Fruit fly (Drosophila melanogaster) whole organism, embryonic: Measurements from ENCODE around the gene CG13609.

ENCODE experiments used
- Atf6 ChIP-seq: fragments of 200-800 bp; sonication (Bioruptor generic); IDR thresholded peaks from 2 replicates; pipeline ENCODE4 v1.3.6; 2022; ENCODE audit warnings: missing biosample characterization, missing genetic modification characterization
- Bgb ChIP-seq: fragments of 200-800 bp; sonication (Bioruptor generic); IDR thresholded peaks from 2 replicates; pipeline ENCODE4 v1.3.6; 2022; ENCODE audit warnings: missing biosample characterization, missing genetic modification characterization; ENCODE audit not compliant: partially characterized antibody
- CG10267 ChIP-seq: fragments of 200-800 bp; sonication (Bioruptor generic); optimal IDR thresholded peaks from 2 replicates; lab custom pipeline; 2018; ENCODE audit warnings: missing biosample characterization, mild to moderate bottlenecking, missing genetic modification characterization, moderate library complexity
- CG12942 ChIP-seq: fragments of 200-800 bp; sonication (Bioruptor generic); optimal IDR thresholded peaks from 3 replicates; lab custom pipeline; 2016; ENCODE audit warnings: missing biosample characterization, missing genetic modification characterization
- CG13624 ChIP-seq: fragments of 200-800 bp; sonication (Bioruptor generic); optimal IDR thresholded peaks from 2 replicates; lab custom pipeline; 2016; ENCODE audit warnings: missing biosample characterization, missing genetic modification characterization
- CG14441 ChIP-seq: fragments of 200-800 bp; sonication (Bioruptor generic); IDR thresholded peaks from 2 replicates; pipeline ENCODE4 v1.3.6; 2022; ENCODE audit warnings: missing biosample characterization, missing genetic modification characterization
- CG18599 ChIP-seq: fragments of 200-800 bp; sonication (Bioruptor generic); optimal IDR thresholded peaks from 3 replicates; lab custom pipeline; 2017; ENCODE audit warnings: missing biosample characterization, missing genetic modification characterization, mild to moderate bottlenecking, moderate library complexity, missing genetic modification reagents
- CG18619 ChIP-seq: fragments of 200-800 bp; sonication (Bioruptor generic); optimal IDR thresholded peaks from 3 replicates; lab custom pipeline; 2017; ENCODE audit warnings: missing biosample characterization, mild to moderate bottlenecking, missing genetic modification characterization
- CG31365 ChIP-seq: fragments of 200-800 bp; sonication (Bioruptor generic); optimal IDR thresholded peaks from 2 replicates; lab custom pipeline; 2018; ENCODE audit warnings: missing biosample characterization, mild to moderate bottlenecking, missing genetic modification characterization
- CG33213 ChIP-seq: fragments of 200-800 bp; sonication (Bioruptor generic); optimal IDR thresholded peaks from 3 replicates; lab custom pipeline; 2016; ENCODE audit warnings: missing biosample characterization, missing genetic modification characterization
- CG3838 ChIP-seq: fragments of 200-800 bp; sonication (Bioruptor generic); optimal IDR thresholded peaks from 3 replicates; lab custom pipeline; 2016; ENCODE audit warnings: missing biosample characterization, missing genetic modification characterization
- CG4404 ChIP-seq: fragments of 200-800 bp; sonication (Bioruptor generic); IDR thresholded peaks from 2 replicates; pipeline ENCODE4 v1.3.6; 2022; ENCODE audit warnings: missing biosample characterization, missing genetic modification characterization
- CG6765 ChIP-seq: fragments of 200-800 bp; sonication (Bioruptor generic); optimal IDR thresholded peaks from 3 replicates; lab custom pipeline; 2017; ENCODE audit warnings: missing biosample characterization, mild to moderate bottlenecking, missing genetic modification characterization
- CG6813 ChIP-seq: fragments of 200-800 bp; sonication (Bioruptor generic); optimal IDR thresholded peaks from 2 replicates; lab custom pipeline; 2017; ENCODE audit warnings: missing biosample characterization, missing genetic modification characterization, mild to moderate bottlenecking, moderate library complexity, missing genetic modification reagents
- CG8290 ChIP-seq, 3 experiments: fragments of 200-800 bp; sonication (Bioruptor generic); optimal IDR thresholded peaks; 2 replicates each; lab custom pipeline; 2016 to 2019; ENCODE audit warnings: missing biosample characterization in 3 of 3, missing genetic modification characterization in 3 of 3, mild to moderate bottlenecking in 2 of 3, moderate library complexity in 1 of 3
- CG9437 ChIP-seq: fragments of 200-800 bp; sonication (Bioruptor generic); optimal IDR thresholded peaks from 2 replicates; lab custom pipeline; 2018; ENCODE audit warnings: missing biosample characterization, mild to moderate bottlenecking, missing genetic modification characterization
- CG9727 ChIP-seq: fragments of 200-800 bp; sonication (Bioruptor generic); optimal IDR thresholded peaks from 3 replicates; lab custom pipeline; 2017; ENCODE audit warnings: missing biosample characterization, mild to moderate bottlenecking, missing genetic modification characterization
- CoRest ChIP-seq: fragments of 200-800 bp; sonication (Bioruptor generic); optimal IDR thresholded peaks from 3 replicates; lab custom pipeline; 2018; ENCODE audit warnings: missing biosample characterization, mild to moderate bottlenecking, missing genetic modification characterization, moderate library complexity
- Dip3 ChIP-seq: fragments of 200-800 bp; sonication (Bioruptor generic); optimal IDR thresholded peaks from 3 replicates; lab custom pipeline; 2016; ENCODE audit warnings: missing biosample characterization, missing genetic modification characterization
- Dll ChIP-seq: fragments of 200-800 bp; sonication (Bioruptor generic); IDR thresholded peaks from 4 replicates; pipeline ENCODE4 v1.3.6; 2022; ENCODE audit warnings: missing biosample characterization, missing genetic modification characterization; ENCODE audit not compliant: partially characterized antibody
- Doc3 ChIP-seq: fragments of 200-800 bp; sonication (Bioruptor generic); IDR thresholded peaks from 3 replicates; pipeline ENCODE4 v1.3.6; 2022; ENCODE audit warnings: missing biosample characterization, missing genetic modification characterization; ENCODE audit not compliant: partially characterized antibody
- E2f1 ChIP-seq: fragments of 200-800 bp; sonication (Bioruptor generic); IDR thresholded peaks from 2 replicates; pipeline ENCODE4 v1.3.6; 2022; ENCODE audit warnings: missing biosample characterization, missing genetic modification characterization
- Ets97D ChIP-seq: fragments of 200-800 bp; sonication (Bioruptor generic); optimal IDR thresholded peaks from 3 replicates; lab custom pipeline; 2016; ENCODE audit warnings: missing biosample characterization, missing genetic modification characterization
- Fer3 ChIP-seq: fragments of 200-800 bp; sonication (Bioruptor generic); optimal IDR thresholded peaks from 2 replicates; lab custom pipeline; 2018; ENCODE audit warnings: missing biosample characterization, mild to moderate bottlenecking, missing genetic modification characterization, moderate library complexity
- Med ChIP-seq: fragments of 200-800 bp; sonication (Bioruptor generic); peaks from one replicate; lab custom pipeline; 2016; ENCODE audit warnings: missing biosample characterization, missing genetic modification characterization, mild to moderate bottlenecking, inconsistent platforms, moderate library complexity
- NC2β ChIP-seq: fragments of 200-800 bp; sonication (Bioruptor generic); optimal IDR thresholded peaks from 2 replicates; lab custom pipeline; 2016; ENCODE audit warnings: missing biosample characterization, missing genetic modification characterization
- Oaz ChIP-seq: fragments of 200-800 bp; sonication (Bioruptor generic); IDR thresholded peaks from 2 replicates; pipeline ENCODE4 v1.3.6; 2022; ENCODE audit warnings: missing biosample characterization, missing genetic modification characterization
- Taf1 ChIP-seq: fragments of 200-800 bp; sonication (Bioruptor generic); IDR thresholded peaks from 2 replicates; pipeline ENCODE4 v1.3.6; 2022; ENCODE audit warnings: missing biosample characterization, missing genetic modification characterization
- Trl ChIP-seq, 3 experiments: fragments of >200 bp in 2 of 3; fragments of 200-800 bp in 1 of 3; sonication (Bioruptor generic) in 1 of 3; optimal IDR thresholded peaks; 2 replicates in 1 of 3; 3 replicates in 2 of 3; lab custom pipeline; 2016 to 2017; ENCODE audit warnings: missing biosample characterization in 1 of 3, missing genetic modification characterization in 1 of 3
- ap ChIP-seq: fragments of 200-800 bp; sonication (Bioruptor generic); IDR thresholded peaks from 2 replicates; pipeline ENCODE4 v1.3.6; 2022; ENCODE audit warnings: missing biosample characterization, missing genetic modification characterization
- ash1 ChIP-seq: fragments of 200-800 bp; sonication (Bioruptor generic); optimal IDR thresholded peaks from 2 replicates; lab custom pipeline; 2018; ENCODE audit warnings: missing biosample characterization, mild to moderate bottlenecking, missing genetic modification characterization
- chinmo ChIP-seq: fragments of 200-800 bp; sonication (Bioruptor generic); IDR thresholded peaks from 4 replicates; pipeline ENCODE4 v1.3.6; 2022; ENCODE audit warnings: missing biosample characterization, missing genetic modification characterization; ENCODE audit not compliant: partially characterized antibody
- ci ChIP-seq: fragments of 200-800 bp; sonication (Bioruptor generic); IDR thresholded peaks from 3 replicates; pipeline ENCODE4 v1.3.6; 2022; ENCODE audit warnings: missing biosample characterization, missing genetic modification characterization
- crol ChIP-seq: fragments of 200-800 bp; sonication (Bioruptor generic); IDR thresholded peaks from 2 replicates; pipeline ENCODE4 v1.3.6; 2022; ENCODE audit warnings: missing biosample characterization, missing genetic modification characterization
- dan ChIP-seq: fragments of 200-800 bp; sonication (Bioruptor generic); IDR thresholded peaks from 2 replicates; pipeline ENCODE4 v1.3.6; 2022; ENCODE audit warnings: missing biosample characterization, missing genetic modification characterization
- fd3F ChIP-seq: fragments of 200-800 bp; sonication (Bioruptor generic); optimal IDR thresholded peaks from 2 replicates; lab custom pipeline; 2018; ENCODE audit warnings: missing biosample characterization, mild to moderate bottlenecking, missing genetic modification characterization, moderate library complexity
- gem ChIP-seq: fragments of 200-800 bp; sonication (Bioruptor generic); optimal IDR thresholded peaks from 2 replicates; lab custom pipeline; 2019; ENCODE audit warnings: missing biosample characterization, mild to moderate bottlenecking, missing genetic modification characterization, moderate library complexity
- gsb-n ChIP-seq: fragments of 200-800 bp; sonication (Bioruptor generic); optimal IDR thresholded peaks from 3 replicates; lab custom pipeline; 2018; ENCODE audit warnings: missing biosample characterization, mild to moderate bottlenecking, missing genetic modification characterization
- hb ChIP-seq: fragments of 200-800 bp; sonication (Bioruptor generic); IDR thresholded peaks from 3 replicates; pipeline ENCODE4 v1.3.6; 2022; ENCODE audit warnings: missing biosample characterization, missing genetic modification characterization; ENCODE audit not compliant: partially characterized antibody
- jumu ChIP-seq: fragments of 200-800 bp; sonication (Bioruptor generic); optimal IDR thresholded peaks from 3 replicates; lab custom pipeline; 2016; ENCODE audit warnings: missing biosample characterization, missing genetic modification characterization
- prd ChIP-seq, 3 experiments: fragments of >200 bp in 2 of 3; fragments of 200-800 bp in 1 of 3; sonication (Bioruptor generic) in 1 of 3; optimal IDR thresholded peaks in 2 of 3; IDR thresholded peaks in 1 of 3; 2 replicates in 2 of 3; 3 replicates in 1 of 3; pipeline versions ENCODE4 v1.3.6 to Lab custom; 2017 to 2022; ENCODE audit warnings: missing biosample characterization in 1 of 3, missing genetic modification characterization in 1 of 3
- row ChIP-seq: fragments of 200-800 bp; sonication (Bioruptor generic); IDR thresholded peaks from 3 replicates; pipeline ENCODE4 v1.3.6; 2022; ENCODE audit warnings: missing biosample characterization, missing genetic modification characterization
- salm ChIP-seq: fragments of 200-800 bp; sonication (Bioruptor generic); optimal IDR thresholded peaks from 2 replicates; lab custom pipeline; 2018; ENCODE audit warnings: missing biosample characterization, mild to moderate bottlenecking, missing genetic modification characterization
- so ChIP-seq: fragments of 200-800 bp; sonication (Bioruptor generic); IDR thresholded peaks from 3 replicates; pipeline ENCODE4 v1.3.6; 2022; ENCODE audit warnings: missing biosample characterization, missing genetic modification characterization
- vfl ChIP-seq: fragments of 200-800 bp; sonication (Bioruptor generic); optimal IDR thresholded peaks from 2 replicates; lab custom pipeline; 2016; ENCODE audit warnings: missing biosample characterization, missing genetic modification characterization
- zen ChIP-seq: fragments of 200-800 bp; sonication (Bioruptor generic); optimal IDR thresholded peaks from 3 replicates; lab custom pipeline; 2018; ENCODE audit warnings: missing biosample characterization, mild to moderate bottlenecking, missing genetic modification characterization, moderate library complexity

Gene CG13609

dm6 chr3R:24221334-24222302, 5.2 kb upstream of the CG13609 start, which contains the start of gene twin (continued):
- TF ChIP-seq Bgb (GFP tag; lab: Robert Waterston, UW) (peak; percentile 55; the same call in 1 of the 2 replicates), ap (GFP tag; lab: Robert Waterston, UW) (no peak), Doc3 (peak; percentile 63), Dll (GFP tag; lab: Robert Waterston, UW) (peak; percentile 82), CG6765 (GFP tag; lab: Kevin White, UChicago) (no peak), CG6813 (GFP tag; lab: Kevin White, UChicago) (no peak), Med (GFP tag; lab: Kevin White, UChicago) (peak; percentile 92), NC2β (GFP tag; lab: Kevin White, UChicago) (peak; percentile 62), dan (GFP tag; lab: Robert Waterston, UW) (no peak), Ets97D (GFP tag; lab: Kevin White, UChicago) (peak; percentile 79), Fer3 (tag; lab: Kevin White, UChicago) (peak; percentile 52), CG3838 (GFP tag; lab: Kevin White, UChicago) (peak; percentile 4), fd3F (GFP tag; lab: Kevin White, UChicago) (peak; percentile 43), CG8290 (GFP tag; optimal IDR thresholded peaks at IDR 0.05; lab: Kevin White, UChicago) (peak; percentile 48), CG8290 (tag; optimal IDR thresholded peaks at IDR 0.05; lab: Kevin White, UChicago) (no peak), gsb-n (no peak), crol (GFP tag; lab: Robert Waterston, UW) (no peak), chinmo (GFP tag; lab: Robert Waterston, UW) (peak; percentile 42; the same call in 1 of the 4 replicates), CG31365 (tag; lab: Kevin White, UChicago) (no peak), Oaz (0 out of 2 replicates have a peak, but pooled peaks have one; percentile 40), gem (tag; lab: Kevin White, UChicago) (peak; percentile 74), Dip3 (GFP tag; lab: Kevin White, UChicago) (peak; percentile 74), E2f1 (GFP tag; lab: Robert Waterston, UW) (0 out of 2 replicates have a peak, but pooled peaks have one; percentile 31), CG10267 (tag; lab: Kevin White, UChicago) (peak; percentile 50), salm (no peak), CG13624 (GFP tag; lab: Kevin White, UChicago) (peak; percentile 58), zen (tag; lab: Kevin White, UChicago) (peak; percentile 65), CG33213 (GFP tag; lab: Kevin White, UChicago) (peak; percentile 15), CG18599 (peak; percentile 53), hb (no peak), so (0 out of 3 replicates have a peak, but pooled peaks have one; percentile 38), Trl (optimal IDR thresholded peaks at IDR 0.05; lab: Kevin White, UChicago) (peak in 1 of 2 experiments; percentile 11), Trl (GFP tag; optimal IDR thresholded peaks at IDR 0.05; lab: Kevin White, UChicago) (peak; percentile 78), vfl (GFP tag; lab: Kevin White, UChicago) (peak; percentile 59), CG18619 (GFP tag; lab: Kevin White, UChicago) (peak; percentile 57), CoRest (peak; percentile 72), row (GFP tag; lab: Robert Waterston, UW) (peak; percentile 83), ash1 (GFP tag; lab: Kevin White, UChicago) (no peak), prd (optimal IDR thresholded peaks at IDR 0.05; lab: Kevin White, UChicago) (no peak), prd (GFP tag; IDR thresholded peaks at IDR 0.05; lab: Robert Waterston, UW) (peak; percentile 58), CG12942 (GFP tag; lab: Kevin White, UChicago) (peak; percentile 16), Atf6 (GFP tag; lab: Robert Waterston, UW) (peak; percentile 59; the same call in 1 of the 2 replicates), jumu (peak; percentile 71), CG4404 (no peak), CG9727 (GFP tag; lab: Kevin White, UChicago) (peak; percentile 34), CG14441 (GFP tag; lab: Robert Waterston, UW) (no peak; the same call in 1 of the 2 replicates), CG9437 (GFP tag; lab: Kevin White, UChicago) (peak; percentile 46), ci (peak; percentile 47; the same call in 1 of the 3 replicates), Taf1 (GFP tag; lab: Robert Waterston, UW) (no peak)
